Fruit fly (Drosophila melanogaster) whole organism, prepupa: Measurements from ENCODE around the gene CG42489.

Experiments used
- Blimp-1 ChIP-seq: fragments of 200-800 bp; sonication (Bioruptor generic); optimal IDR thresholded peaks from 3 replicates; lab custom pipeline; 2017; ENCODE audit warnings: missing biosample characterization, missing genetic modification characterization, mild to moderate bottlenecking, moderate library complexity, missing genetic modification reagents
- CG10631 ChIP-seq: fragments of 200-800 bp; sonication (Bioruptor generic); optimal IDR thresholded peaks from 2 replicates; lab custom pipeline; 2016; ENCODE audit warnings: missing biosample characterization, missing genetic modification characterization
- CG10669 ChIP-seq: fragments of 200-800 bp; sonication (Bioruptor generic); optimal IDR thresholded peaks from 3 replicates; lab custom pipeline; 2018; ENCODE audit warnings: missing biosample characterization, mild to moderate bottlenecking, missing genetic modification characterization, moderate library complexity
- CG11294 ChIP-seq: fragments of 200-800 bp; sonication (Bioruptor generic); IDR thresholded peaks from 2 replicates; pipeline ENCODE4 v1.3.6; 2022; ENCODE audit warnings: missing biosample characterization, missing genetic modification characterization
- CG11762 ChIP-seq: fragments of 200-800 bp; sonication (Bioruptor generic); optimal IDR thresholded peaks from 3 replicates; lab custom pipeline; 2016; ENCODE audit warnings: missing biosample characterization, missing genetic modification characterization; ENCODE audit not compliant: insufficient read depth
- CG11902 ChIP-seq: fragments of 200-800 bp; sonication (Bioruptor generic); optimal IDR thresholded peaks from 3 replicates; lab custom pipeline; 2016; ENCODE audit warnings: missing biosample characterization, missing genetic modification characterization
- CG15336 ChIP-seq: fragments of 200-800 bp; sonication (Bioruptor generic); IDR thresholded peaks from 2 replicates; pipeline ENCODE4 v1.3.6; 2022; ENCODE audit warnings: missing biosample characterization, missing genetic modification characterization
- CG1621 ChIP-seq: fragments of 200-800 bp; sonication (Bioruptor generic); optimal IDR thresholded peaks from 3 replicates; lab custom pipeline; 2018; ENCODE audit warnings: missing biosample characterization, mild to moderate bottlenecking, missing genetic modification characterization
- CG16779 ChIP-seq: fragments of 200-800 bp; sonication (Bioruptor generic); optimal IDR thresholded peaks from 3 replicates; lab custom pipeline; 2017; ENCODE audit warnings: missing biosample characterization, mild to moderate bottlenecking, missing genetic modification characterization
- CG3032 ChIP-seq: fragments of 200-800 bp; optimal IDR thresholded peaks from 2 replicates; lab custom pipeline; 2019; ENCODE audit warnings: missing biosample characterization, mild to moderate bottlenecking, missing genetic modification characterization, moderate library complexity
- CG31627 ChIP-seq: fragments of 200-800 bp; sonication (Bioruptor generic); optimal IDR thresholded peaks from 3 replicates; lab custom pipeline; 2016; ENCODE audit warnings: missing biosample characterization, missing genetic modification characterization
- CG32006 ChIP-seq: fragments of 200-800 bp; sonication (Bioruptor generic); optimal IDR thresholded peaks from 3 replicates; lab custom pipeline; 2017; ENCODE audit warnings: missing biosample characterization, mild to moderate bottlenecking, missing genetic modification characterization
- CG34406 ChIP-seq: fragments of 200-800 bp; sonication (Bioruptor generic); optimal IDR thresholded peaks from 3 replicates; lab custom pipeline; 2016; ENCODE audit warnings: missing biosample characterization, missing genetic modification characterization
- CG3919 ChIP-seq: fragments of 200-800 bp; sonication (Bioruptor generic); optimal IDR thresholded peaks from 3 replicates; lab custom pipeline; 2016; ENCODE audit warnings: missing biosample characterization, missing genetic modification characterization
- CG4318 ChIP-seq: fragments of 200-800 bp; sonication (Bioruptor generic); optimal IDR thresholded peaks from 3 replicates; lab custom pipeline; 2017; ENCODE audit warnings: missing biosample characterization, mild to moderate bottlenecking, missing genetic modification characterization
- CG6276 ChIP-seq: fragments of 200-800 bp; sonication (Bioruptor generic); optimal IDR thresholded peaks from 2 replicates; lab custom pipeline; 2017; ENCODE audit warnings: missing biosample characterization, mild to moderate bottlenecking, missing genetic modification characterization
- CG6808 ChIP-seq: fragments of 200-800 bp; sonication (Bioruptor generic); optimal IDR thresholded peaks from 3 replicates; lab custom pipeline; 2017; ENCODE audit warnings: missing biosample characterization, missing genetic modification characterization, mild to moderate bottlenecking, moderate library complexity, missing genetic modification reagents
- CG6854 ChIP-seq: fragments of 200-800 bp; sonication (Bioruptor generic); optimal IDR thresholded peaks from 2 replicates; lab custom pipeline; 2017; ENCODE audit warnings: missing biosample characterization, mild to moderate bottlenecking, missing genetic modification characterization
- CG7368 ChIP-seq: fragments of 200-800 bp; sonication (Bioruptor generic); optimal IDR thresholded peaks from 3 replicates; lab custom pipeline; 2016; ENCODE audit warnings: missing biosample characterization, missing genetic modification characterization
- CG8119 ChIP-seq: fragments of 200-800 bp; sonication (Bioruptor generic); IDR thresholded peaks from 3 replicates; pipeline ENCODE4 v1.3.6; 2022; ENCODE audit warnings: missing biosample characterization, missing genetic modification characterization
- CG8319 ChIP-seq: fragments of 200-800 bp; sonication (Bioruptor generic); optimal IDR thresholded peaks from 3 replicates; lab custom pipeline; 2016; ENCODE audit warnings: missing biosample characterization, missing genetic modification characterization
- Eip75B ChIP-seq: fragments of 200-800 bp; sonication (Bioruptor generic); optimal IDR thresholded peaks from 3 replicates; lab custom pipeline; 2016; ENCODE audit warnings: missing biosample characterization, missing genetic modification characterization
- Eip78C ChIP-seq: fragments of 200-800 bp; sonication (Bioruptor generic); peaks from one replicate; lab custom pipeline; 2016; ENCODE audit warnings: missing biosample characterization, missing genetic modification characterization
- Eip93F ChIP-seq: fragments of 200-800 bp; sonication (Bioruptor generic); optimal IDR thresholded peaks from 2 replicates; lab custom pipeline; 2016; ENCODE audit warnings: missing biosample characterization, mild to moderate bottlenecking, missing genetic modification characterization
- Ets21C ChIP-seq: fragments of 200-800 bp; sonication (Bioruptor generic); optimal IDR thresholded peaks from 3 replicates; lab custom pipeline; 2016; ENCODE audit warnings: missing biosample characterization, missing genetic modification characterization
- Ets96B ChIP-seq: fragments of 200-800 bp; optimal IDR thresholded peaks from 2 replicates; lab custom pipeline; 2019; ENCODE audit warnings: missing biosample characterization, mild to moderate bottlenecking, missing genetic modification characterization, moderate library complexity
- Hr38 ChIP-seq: sonication (Bioruptor generic); optimal IDR thresholded peaks from 2 replicates; lab custom pipeline; 2016; ENCODE audit warnings: missing biosample characterization, missing genetic modification characterization
- Met ChIP-seq: fragments of 200-800 bp; sonication (Bioruptor generic); optimal IDR thresholded peaks from 3 replicates; lab custom pipeline; 2016; ENCODE audit warnings: missing biosample characterization, missing genetic modification characterization
- OdsH ChIP-seq: fragments of 200-800 bp; sonication (Bioruptor generic); optimal IDR thresholded peaks from 3 replicates; lab custom pipeline; 2016; ENCODE audit warnings: missing biosample characterization, missing genetic modification characterization
- Smox ChIP-seq: fragments of 200-800 bp; sonication (Bioruptor generic); optimal IDR thresholded peaks from 3 replicates; lab custom pipeline; 2016; ENCODE audit warnings: missing biosample characterization, missing genetic modification characterization
- Sox102F ChIP-seq: fragments of 200-800 bp; sonication (Bioruptor generic); optimal IDR thresholded peaks from 2 replicates; lab custom pipeline; 2016; ENCODE audit warnings: missing biosample characterization, mild to moderate bottlenecking, missing genetic modification characterization
- Sox14 ChIP-seq: fragments of 200-800 bp; sonication (Bioruptor generic); optimal IDR thresholded peaks from 3 replicates; lab custom pipeline; 2016; ENCODE audit warnings: missing biosample characterization, missing genetic modification characterization
- Sox15 ChIP-seq: fragments of 200-800 bp; sonication (Bioruptor generic); optimal IDR thresholded peaks from 3 replicates; lab custom pipeline; 2016; ENCODE audit warnings: missing biosample characterization, missing genetic modification characterization
- achi ChIP-seq: fragments of 200-800 bp; sonication (Bioruptor generic); optimal IDR thresholded peaks from 3 replicates; lab custom pipeline; 2016; ENCODE audit warnings: missing biosample characterization, missing genetic modification characterization
- acj6 ChIP-seq: fragments of 200-800 bp; sonication (Bioruptor generic); optimal IDR thresholded peaks from 3 replicates; lab custom pipeline; 2016; ENCODE audit warnings: missing biosample characterization, missing genetic modification characterization
- cyc ChIP-seq: fragments of 200-800 bp; sonication (Bioruptor generic); optimal IDR thresholded peaks from 3 replicates; lab custom pipeline; 2016; ENCODE audit warnings: missing biosample characterization, missing genetic modification characterization
- dsx ChIP-seq: fragments of 200-800 bp; optimal IDR thresholded peaks from 3 replicates; lab custom pipeline; 2019; ENCODE audit warnings: missing biosample characterization, mild to moderate bottlenecking, missing genetic modification characterization, moderate library complexity; ENCODE audit not compliant: poor library complexity, severe bottlenecking
- esn ChIP-seq: fragments of 200-800 bp; sonication (Bioruptor generic); optimal IDR thresholded peaks from 2 replicates; lab custom pipeline; 2016; ENCODE audit warnings: missing biosample characterization, mild to moderate bottlenecking, missing genetic modification characterization, moderate library complexity
- fd59A ChIP-seq: fragments of 200-800 bp; sonication (Bioruptor generic); optimal IDR thresholded peaks from 2 replicates; lab custom pipeline; 2017; ENCODE audit warnings: missing biosample characterization, mild to moderate bottlenecking, missing genetic modification characterization, missing genetic modification reagents
- fd85E ChIP-seq: fragments of 200-800 bp; sonication (Bioruptor generic); optimal IDR thresholded peaks from 3 replicates; lab custom pipeline; 2016; ENCODE audit warnings: missing biosample characterization, missing genetic modification characterization
- lz ChIP-seq: fragments of 200-800 bp; sonication (Bioruptor generic); optimal IDR thresholded peaks from 3 replicates; lab custom pipeline; 2016; ENCODE audit warnings: missing biosample characterization, missing genetic modification characterization
- net ChIP-seq: fragments of 200-800 bp; sonication (Bioruptor generic); optimal IDR thresholded peaks from 3 replicates; lab custom pipeline; 2016; ENCODE audit warnings: missing biosample characterization, missing genetic modification characterization
- pdm3 ChIP-seq: fragments of 200-800 bp; sonication (Bioruptor generic); optimal IDR thresholded peaks from 3 replicates; lab custom pipeline; 2016; ENCODE audit warnings: missing biosample characterization, missing genetic modification characterization
- salr ChIP-seq, 2 experiments: fragments of 200-800 bp; sonication (Bioruptor generic); optimal IDR thresholded peaks; 3 replicates each; lab custom pipeline; 2016 to 2018; ENCODE audit warnings: missing biosample characterization in 2 of 2, missing genetic modification characterization in 2 of 2, mild to moderate bottlenecking in 1 of 2
- spab ChIP-seq: fragments of 200-800 bp; sonication (Bioruptor generic); optimal IDR thresholded peaks from 2 replicates; lab custom pipeline; 2017; ENCODE audit warnings: missing biosample characterization, mild to moderate bottlenecking, missing genetic modification characterization, missing genetic modification reagents
- ss ChIP-seq, 2 experiments: fragments of 200-800 bp; sonication (Bioruptor generic); optimal IDR thresholded peaks; 2 replicates in 1 of 2; 3 replicates in 1 of 2; lab custom pipeline; 2017 to 2018; ENCODE audit warnings: mild to moderate bottlenecking in 2 of 2, missing biosample characterization in 2 of 2, missing genetic modification characterization in 2 of 2, moderate library complexity in 1 of 2
- svp ChIP-seq: fragments of 200-800 bp; sonication (Bioruptor generic); peaks from one replicate; lab custom pipeline; 2016; ENCODE audit warnings: missing biosample characterization, missing genetic modification characterization
- topi ChIP-seq: fragments of 200-800 bp; sonication (Bioruptor generic); optimal IDR thresholded peaks from 3 replicates; lab custom pipeline; 2016; ENCODE audit warnings: missing biosample characterization, missing genetic modification characterization
- vri ChIP-seq: fragments of 200-800 bp; sonication (Bioruptor generic); optimal IDR thresholded peaks from 3 replicates; lab custom pipeline; 2016; ENCODE audit warnings: missing biosample characterization, mild to moderate bottlenecking, missing genetic modification characterization

Gene CG42489

dm6 chr3R:8670529-8671491 lies 16.2 kb upstream of the CG42489 start, which contains the start of gene p:
TSS of gene p (minus strand) at chr3R:8670684.
- TF ChIP-seq CG3032 (tag; lab: Kevin White, UChicago) (peak; percentile 34), CG6854 (GFP tag; lab: Kevin White, UChicago) (no peak), net (GFP tag; lab: Kevin White, UChicago) (peak; percentile 54), spab (no peak), CG4318 (no peak), Blimp-1 (GFP tag; lab: Kevin White, UChicago) (no peak), CG10631 (GFP tag; lab: Kevin White, UChicago) (peak; percentile 32), Sox102F (peak; percentile 58), CG15336 (0 out of 2 replicates have a peak, but pooled peaks have one; percentile 32), cyc (GFP tag; lab: Kevin White, UChicago) (peak; percentile 60), pdm3 (GFP tag; lab: Kevin White, UChicago) (peak; percentile 61), Met (GFP tag; lab: Kevin White, UChicago) (peak; percentile 63), CG6808 (GFP tag; lab: Kevin White, UChicago) (peak; percentile 28), dsx (GFP tag; lab: Kevin White, UChicago) (no peak), topi (GFP tag; lab: Kevin White, UChicago) (peak; percentile 55), Eip93F (GFP tag; lab: Kevin White, UChicago) (no peak), Smox (peak; percentile 40), esn (peak; percentile 47), CG34406 (GFP tag; lab: Kevin White, UChicago) (peak; percentile 37), Sox14 (GFP tag; lab: Kevin White, UChicago) (peak; percentile 61), acj6 (GFP tag; lab: Kevin White, UChicago) (peak; percentile 57), CG8319 (peak; percentile 37), svp (GFP tag; lab: Kevin White, UChicago) (peak; percentile 92), fd59A (GFP tag; lab: Kevin White, UChicago) (no peak), CG11762 (peak; percentile 37), CG8119 (GFP tag; lab: Robert Waterston, UW) (peak; percentile 67), CG1621 (tag; lab: Kevin White, UChicago) (peak; percentile 5), CG16779 (tag; lab: Kevin White, UChicago) (peak; percentile 33), Ets21C (no peak), Ets96B (tag; lab: Kevin White, UChicago) (no peak), Hr38 (GFP tag; lab: Kevin White, UChicago) (no peak), Eip78C (peak; percentile 87), CG6276 (GFP tag; lab: Kevin White, UChicago) (peak; percentile 4), achi (GFP tag; lab: Kevin White, UChicago) (peak; percentile 71), CG7368 (GFP tag; lab: Kevin White, UChicago) (peak; percentile 73), CG32006 (GFP tag; lab: Kevin White, UChicago) (peak; percentile 51), vri (GFP tag; lab: Kevin White, UChicago) (peak; percentile 36), lz (GFP tag; lab: Kevin White, UChicago) (peak; percentile 47), Eip75B (GFP tag; lab: Kevin White, UChicago) (peak; percentile 58), CG11294 (GFP tag; lab: Robert Waterston, UW) (0 out of 2 replicates have a peak, but pooled peaks have one; percentile 34), ss (GFP tag; optimal IDR thresholded peaks at IDR 0.05; lab: Kevin White, UChicago) (peak in 1 of 2 experiments; percentile 66), CG10669 (GFP tag; lab: Kevin White, UChicago) (peak; percentile 37), CG3919 (GFP tag; lab: Kevin White, UChicago) (peak; percentile 70), OdsH (peak; percentile 69), salr (GFP tag; optimal IDR thresholded peaks at IDR 0.05; lab: Kevin White, UChicago) (peak; percentile 15 to 33), CG31627 (GFP tag; lab: Kevin White, UChicago) (peak; percentile 53), Sox15 (GFP tag; lab: Kevin White, UChicago) (no peak), fd85E (GFP tag; lab: Kevin White, UChicago) (no peak), CG11902 (peak; percentile 22)
